Worm (Caenorhabditis elegans) whole organism, L4 larva: ENCODE data around the gene tps-2.

Source experiments
- F37D6.2 ChIP-seq: sonication (generic microtip); optimal IDR thresholded peaks from 2 replicates; lab custom pipeline; 2016; ENCODE audit warnings: mild to moderate bottlenecking, missing genetic modification characterization, missing compliant biosample characterization
- T26A8.4 ChIP-seq: fragments of 200-800 bp; sonication (Bioruptor generic); IDR thresholded peaks from 2 replicates; pipeline ENCODE4 v1.3.6; 2022; ENCODE audit warnings: missing genetic modification characterization, missing compliant biosample characterization
- ceh-20 ChIP-seq: fragments of 200-800 bp; sonication (Bioruptor generic); IDR thresholded peaks from 2 replicates; pipeline ENCODE4 v1.3.6; 2022; ENCODE audit warnings: missing genetic modification reagents, missing genetic modification characterization, missing compliant biosample characterization
- ceh-28 ChIP-seq: fragments of 150-350 bp; optimal IDR thresholded peaks from 2 replicates; lab custom pipeline; 2014; ENCODE audit warnings: missing biosample characterization, missing genetic modification reagents, missing genetic modification characterization
- ces-1 ChIP-seq: fragments of 150-350 bp; sonication (generic microtip); optimal IDR thresholded peaks from 4 replicates; lab custom pipeline; 2014; ENCODE audit warnings: missing biosample characterization, missing genetic modification reagents, missing genetic modification characterization
- cey-2 ChIP-seq: sonication (generic microtip); optimal IDR thresholded peaks from 3 replicates; lab custom pipeline; 2017; ENCODE audit warnings: missing genetic modification characterization, mild to moderate bottlenecking, missing compliant biosample characterization, antibody characterized with exemption, borderline replicate concordance; ENCODE audit not compliant: insufficient read depth
- daf-16 ChIP-seq, 3 experiments: sonication (generic microtip); optimal IDR thresholded peaks; 2 replicates each; lab custom pipeline; 2016 to 2017; ENCODE audit warnings: missing genetic modification characterization in 3 of 3, missing genetic modification reagents in 3 of 3, mild to moderate bottlenecking in 2 of 3, missing compliant biosample characterization in 2 of 3, missing biosample characterization in 1 of 3, moderate library complexity in 1 of 3
- dmd-6 ChIP-seq: fragments of 200-800 bp; sonication (Bioruptor generic); IDR thresholded peaks from 2 replicates; pipeline ENCODE4 v1.3.6; 2022; ENCODE audit warnings: missing genetic modification reagents, missing genetic modification characterization, missing compliant biosample characterization
- egl-43 ChIP-seq: fragments of 200-800 bp; sonication (Bioruptor generic); IDR thresholded peaks from 2 replicates; pipeline ENCODE4 v1.3.6; 2022; ENCODE audit warnings: missing genetic modification reagents, missing genetic modification characterization, missing compliant biosample characterization
- hif-1 ChIP-seq, 2 experiments: sonication (generic microtip); optimal IDR thresholded peaks; 2 replicates each; lab custom pipeline; 2016 to 2017; ENCODE audit warnings: missing compliant biosample characterization in 2 of 2, missing genetic modification characterization in 2 of 2, missing genetic modification reagents in 2 of 2, missing genotype in 2 of 2, mild to moderate bottlenecking in 1 of 2
- hlh-11 ChIP-seq: fragments of 200-800 bp; sonication (Bioruptor generic); optimal IDR thresholded peaks from 2 replicates; lab custom pipeline; 2018; ENCODE audit warnings: mild to moderate bottlenecking, missing genetic modification characterization, missing compliant biosample characterization
- hmg-1.1 ChIP-seq: fragments of 200-800 bp; sonication (Bioruptor generic); IDR thresholded peaks from 2 replicates; pipeline ENCODE4 v1.3.6; 2022; ENCODE audit warnings: missing genetic modification reagents, missing genetic modification characterization, missing compliant biosample characterization
- mes-2 ChIP-seq: sonication (generic microtip); optimal IDR thresholded peaks from 2 replicates; lab custom pipeline; 2016; ENCODE audit warnings: missing genotype, mild to moderate bottlenecking, missing genetic modification characterization, missing compliant biosample characterization; ENCODE audit not compliant: poor library complexity, severe bottlenecking
- mxl-3 ChIP-seq: fragments of 200-800 bp; sonication (Bioruptor generic); optimal IDR thresholded peaks from 2 replicates; lab custom pipeline; 2018; ENCODE audit warnings: mild to moderate bottlenecking, missing genetic modification characterization, missing compliant biosample characterization
- nhr-11 ChIP-seq: fragments of 150-350 bp; optimal IDR thresholded peaks from 2 replicates; lab custom pipeline; 2014; ENCODE audit warnings: missing biosample characterization, missing genetic modification characterization
- nhr-111 ChIP-seq: fragments of 200-800 bp; sonication (Bioruptor generic); optimal IDR thresholded peaks from 2 replicates; lab custom pipeline; 2018; ENCODE audit warnings: mild to moderate bottlenecking, missing genetic modification characterization, missing compliant biosample characterization
- nhr-237 ChIP-seq: sonication (generic microtip); optimal IDR thresholded peaks from 2 replicates; lab custom pipeline; 2017; ENCODE audit warnings: missing biosample characterization, missing genetic modification characterization
- nhr-25 ChIP-seq: sonication (generic microtip); optimal IDR thresholded peaks from 2 replicates; lab custom pipeline; 2017; ENCODE audit warnings: missing genetic modification characterization, mild to moderate bottlenecking, missing compliant biosample characterization, antibody characterized with exemption, moderate library complexity, borderline replicate concordance; ENCODE audit not compliant: insufficient read depth
- nhr-6 ChIP-seq: fragments of 150-350 bp; optimal IDR thresholded peaks from 2 replicates; lab custom pipeline; 2014; ENCODE audit warnings: missing biosample characterization, missing genetic modification characterization
- rbr-2 ChIP-seq: sonication (generic microtip); optimal IDR thresholded peaks from 2 replicates; lab custom pipeline; 2016; ENCODE audit warnings: missing genotype, missing genetic modification characterization, missing compliant biosample characterization
- snpc-4 ChIP-seq: fragments of 150-350 bp; optimal IDR thresholded peaks from 2 replicates; lab custom pipeline; 2014; ENCODE audit warnings: missing biosample characterization, missing genetic modification characterization
- tra-1 ChIP-seq: fragments of 200-800 bp; sonication (Bioruptor generic); IDR thresholded peaks from 2 replicates; pipeline ENCODE4 v1.3.6; 2022; ENCODE audit warnings: missing genetic modification reagents, missing genetic modification characterization, missing compliant biosample characterization
- unc-130 ChIP-seq: sonication (generic microtip); optimal IDR thresholded peaks from 2 replicates; lab custom pipeline; 2016; ENCODE audit warnings: missing genetic modification reagents, missing genetic modification characterization, missing compliant biosample characterization
- unc-62 ChIP-seq, 3 experiments: fragments of 150-350 bp in 1 of 3; sonication (generic microtip); optimal IDR thresholded peaks in 2 of 3; peaks in 1 of 3; 1 replicate in 1 of 3; 2 replicates in 2 of 3; lab custom pipeline; 2014 to 2017; ENCODE audit warnings: missing biosample characterization in 3 of 3, missing genetic modification characterization in 3 of 3, missing genetic modification reagents in 3 of 3, missing genotype in 1 of 3
- zag-1 ChIP-seq: fragments of 150-350 bp; optimal IDR thresholded peaks from 2 replicates; lab custom pipeline; 2014; ENCODE audit warnings: missing biosample characterization, missing genetic modification characterization
- zfp-3 ChIP-seq: fragments of 200-800 bp; sonication (Bioruptor generic); conservative IDR thresholded peaks from 2 replicates; pipeline ENCODE4 v1.3.6; 2022; ENCODE audit warnings: missing genetic modification reagents, missing genetic modification characterization, missing compliant biosample characterization

Gene tps-2

ce11 chrII:14645290-14645689 is 44.6 kb downstream of the tps-2 start (continued):
- TF ChIP-seq hlh-11 (tag; lab: Kevin White, UChicago) = peak; percentile 69
- TF ChIP-seq nhr-6 (tag; lab: Kevin White, UChicago) = no peak
- TF ChIP-seq nhr-25 (tag; lab: Kevin White, UChicago) = no peak
- TF ChIP-seq hmg-1.1 = peak; percentile 73
- TF ChIP-seq nhr-11 (tag; lab: Kevin White, UChicago) = peak; percentile 59
- TF ChIP-seq rbr-2 = peak; percentile 50
- TF ChIP-seq hif-1 (tag; optimal IDR thresholded peaks at IDR 0.05; lab: Kevin White, UChicago) = no peak
- TF ChIP-seq F37D6.2 (tag; lab: Kevin White, UChicago) = no peak
- TF ChIP-seq T26A8.4 (GFP tag; lab: Robert Waterston, UW) = no peak
- peak; percentile 43 for TF ChIP-seq mes-2
- 0 out of 2 replicates have a peak, but pooled peaks have one; percentile 25 for TF ChIP-seq tra-1 (GFP tag; lab: Robert Waterston, UW)
- TF ChIP-seq unc-130 (GFP tag; lab: Kevin White, UChicago) = no peak
- no peak for TF ChIP-seq zag-1 (tag; lab: Kevin White, UChicago)
- TF ChIP-seq egl-43 (GFP tag; lab: Robert Waterston, UW) = no peak
- no peak; the same call in 1 of the 2 replicates for TF ChIP-seq dmd-6 (GFP tag; lab: Robert Waterston, UW)
- TF ChIP-seq ceh-20 (GFP tag; lab: Robert Waterston, UW) = peak; percentile 78
- TF ChIP-seq daf-16 (GFP tag; optimal IDR thresholded peaks at IDR 0.05; lab: Kevin White, UChicago) = peak in 1 of 2 experiments; percentile 91
- no peak for TF ChIP-seq daf-16 (tag; optimal IDR thresholded peaks at IDR 0.05; lab: Kevin White, UChicago)
- TF ChIP-seq mxl-3 (GFP tag; lab: Kevin White, UChicago) = peak; percentile 36
- no peak for TF ChIP-seq ces-1 (GFP tag; lab: Kevin White, UChicago)
- no peak for TF ChIP-seq nhr-111
- no peak for TF ChIP-seq cey-2
- no peak for TF ChIP-seq nhr-237 (tag; lab: Kevin White, UChicago)
- no peak for TF ChIP-seq zfp-3 (GFP tag; lab: Robert Waterston, UW)
- no peak for TF ChIP-seq ceh-28 (tag; lab: Kevin White, UChicago)

ce11 chrII:14647550-14647949 is 46.8 kb downstream of the tps-2 start:
- TF ChIP-seq snpc-4 = no peak
- peak in 1 of 2 experiments; percentile 58 for TF ChIP-seq unc-62 (GFP tag; optimal IDR thresholded peaks at IDR 0.05 in 1 of 2; lab: Kevin White, UChicago)
- TF ChIP-seq unc-62 (tag; optimal IDR thresholded peaks at IDR 0.05; lab: Kevin White, UChicago) = no peak
